Worm (Caenorhabditis elegans): Measurements from ENCODE around the gene srt-12.

ce11 chrV:4192688-4193471 is 49.5 kb downstream of the srt-12 start:
- TF ChIP-seq ztf-29 (GFP tag; IDR thresholded peaks at IDR 0.05) (no peak), ztf-23 (GFP tag; IDR thresholded peaks at IDR 0.05) (no peak)

All from whole organism, midembryonic.